Fruit fly (Drosophila melanogaster): ENCODE measurements around the gene MFS10.

Gene MFS10

dm6 chrX:13109583-13110126 is 19.2 kb upstream of the MFS10 start:
- peak; percentile 91 for TF ChIP-seq tj (GFP tag; optimal IDR thresholded peaks at IDR 0.05)
- TF ChIP-seq Hr96 (GFP tag; optimal IDR thresholded peaks at IDR 0.05), result no peak
- TF ChIP-seq Crg-1 (GFP tag; optimal IDR thresholded peaks at IDR 0.05), result no peak
- TF ChIP-seq CG12768 (GFP tag; optimal IDR thresholded peaks at IDR 0.05), result no peak
- TF ChIP-seq Clk (GFP tag; optimal IDR thresholded peaks at IDR 0.05), result no peak
- no peak for TF ChIP-seq toe (GFP tag; optimal IDR thresholded peaks at IDR 0.05)
- TF ChIP-seq bab1 (GFP tag; optimal IDR thresholded peaks at IDR 0.05), result peak; percentile 90
- no peak for TF ChIP-seq pad (GFP tag; optimal IDR thresholded peaks at IDR 0.05)
- TF ChIP-seq CG1620 (GFP tag; optimal IDR thresholded peaks at IDR 0.05), result no peak
- TF ChIP-seq cnc (optimal IDR thresholded peaks at IDR 0.05), result no peak
- TF ChIP-seq Mnt (GFP tag; optimal IDR thresholded peaks at IDR 0.05), result no peak
- no peak for TF ChIP-seq CG7045 (GFP tag; optimal IDR thresholded peaks at IDR 0.05)
- no peak for TF ChIP-seq CG33017 (tag; optimal IDR thresholded peaks at IDR 0.05)
- no peak for TF ChIP-seq CG5204 (GFP tag; optimal IDR thresholded peaks at IDR 0.05)
- TF ChIP-seq cic (GFP tag; optimal IDR thresholded peaks at IDR 0.05), result no peak
- no peak for TF ChIP-seq CG11617 (GFP tag; optimal IDR thresholded peaks at IDR 0.05)
- no peak for TF ChIP-seq ovo (GFP tag; optimal IDR thresholded peaks at IDR 0.05)
- peak; percentile 36 for TF ChIP-seq CG7101 (tag; optimal IDR thresholded peaks at IDR 0.05)
- TF ChIP-seq CG14711 (tag; optimal IDR thresholded peaks at IDR 0.05), result peak; percentile 67
- TF ChIP-seq kay (GFP tag; ENCODE audit: borderline replicate concordance), result no peak

dm6 chrX:13111832-13112231 is 17.0 kb upstream of the MFS10 start:
- no peak for TF ChIP-seq kay (GFP tag; ENCODE audit: borderline replicate concordance)
- no peak for TF ChIP-seq CG11617 (GFP tag; optimal IDR thresholded peaks at IDR 0.05)
- TF ChIP-seq cnc (optimal IDR thresholded peaks at IDR 0.05), result no peak
- TF ChIP-seq CG5204 (GFP tag; optimal IDR thresholded peaks at IDR 0.05), result no peak
- TF ChIP-seq pad (GFP tag; optimal IDR thresholded peaks at IDR 0.05), result peak; percentile 18
- TF ChIP-seq CG14711 (tag; optimal IDR thresholded peaks at IDR 0.05), result no peak
- TF ChIP-seq CG33017 (tag; optimal IDR thresholded peaks at IDR 0.05), result no peak
- no peak for TF ChIP-seq Mnt (GFP tag; optimal IDR thresholded peaks at IDR 0.05)

- TF ChIP-seq tj (GFP tag; optimal IDR thresholded peaks at IDR 0.05) (no peak), CG1620 (GFP tag; optimal IDR thresholded peaks at IDR 0.05) (no peak), Hr96 (GFP tag; optimal IDR thresholded peaks at IDR 0.05) (peak; percentile 48), Mnt (GFP tag; optimal IDR thresholded peaks at IDR 0.05) (peak; percentile 34)
Observed at dm6 chrX:13112238-13112829, 16.5 kb upstream of the MFS10 start, which contains the start of gene Chpf. Gene Chpf (minus strand): TSS chrX:13112462.

dm6 chrX:13113863-13114407 is 14.9 kb upstream of the MFS10 start:
- TF ChIP-seq bab1 (GFP tag; optimal IDR thresholded peaks at IDR 0.05), result no peak
- TF ChIP-seq ovo (GFP tag; optimal IDR thresholded peaks at IDR 0.05), result no peak
- TF ChIP-seq CG7045 (GFP tag; optimal IDR thresholded peaks at IDR 0.05), result no peak
- no peak for TF ChIP-seq pad (GFP tag; optimal IDR thresholded peaks at IDR 0.05)
- no peak for TF ChIP-seq kay (GFP tag; ENCODE audit: borderline replicate concordance)
- TF ChIP-seq cic (GFP tag; optimal IDR thresholded peaks at IDR 0.05), result no peak
- TF ChIP-seq Clk (GFP tag; optimal IDR thresholded peaks at IDR 0.05), result no peak
- TF ChIP-seq Mnt (GFP tag; optimal IDR thresholded peaks at IDR 0.05), result no peak
- no peak for TF ChIP-seq CG12768 (GFP tag; optimal IDR thresholded peaks at IDR 0.05)
- TF ChIP-seq CG1620 (GFP tag; optimal IDR thresholded peaks at IDR 0.05), result no peak
- no peak for TF ChIP-seq Crg-1 (GFP tag; optimal IDR thresholded peaks at IDR 0.05)
- no peak for TF ChIP-seq CG7101 (tag; optimal IDR thresholded peaks at IDR 0.05)
- TF ChIP-seq cnc (optimal IDR thresholded peaks at IDR 0.05), result no peak
- no peak for TF ChIP-seq CG5204 (GFP tag; optimal IDR thresholded peaks at IDR 0.05)
- TF ChIP-seq toe (GFP tag; optimal IDR thresholded peaks at IDR 0.05), result no peak
- TF ChIP-seq CG14711 (tag; optimal IDR thresholded peaks at IDR 0.05), result no peak

- TF ChIP-seq CG1620 (GFP tag; optimal IDR thresholded peaks at IDR 0.05) (no peak), bab1 (GFP tag; optimal IDR thresholded peaks at IDR 0.05) (no peak), CG7101 (tag; optimal IDR thresholded peaks at IDR 0.05) (no peak), Crg-1 (GFP tag; optimal IDR thresholded peaks at IDR 0.05) (no peak), CG7045 (GFP tag; optimal IDR thresholded peaks at IDR 0.05) (no peak), ovo (GFP tag; optimal IDR thresholded peaks at IDR 0.05) (no peak), CG5204 (GFP tag; optimal IDR thresholded peaks at IDR 0.05) (no peak), cic (GFP tag; optimal IDR thresholded peaks at IDR 0.05) (no peak), CG12768 (GFP tag; optimal IDR thresholded peaks at IDR 0.05) (no peak), CG33017 (tag; optimal IDR thresholded peaks at IDR 0.05) (no peak), CG11617 (GFP tag; optimal IDR thresholded peaks at IDR 0.05) (no peak), toe (GFP tag; optimal IDR thresholded peaks at IDR 0.05) (no peak), Clk (GFP tag; optimal IDR thresholded peaks at IDR 0.05) (no peak), Mnt (GFP tag; optimal IDR thresholded peaks at IDR 0.05) (no peak), CG14711 (tag; optimal IDR thresholded peaks at IDR 0.05) (no peak), kay (GFP tag; ENCODE audit: borderline replicate concordance) (no peak), Hr96 (GFP tag; optimal IDR thresholded peaks at IDR 0.05) (no peak), cnc (optimal IDR thresholded peaks at IDR 0.05) (no peak), tj (GFP tag; optimal IDR thresholded peaks at IDR 0.05) (no peak)
Observed at dm6 chrX:13114861-13115260, 14.0 kb upstream of the MFS10 start, which contains the start of gene CG42237. Gene CG42237 (plus strand): TSS chrX:13115131.

Data from whole organism, adult.